Worm (Caenorhabditis elegans): ENCODE measurements around the gene C49H3.12.

Gene C49H3.12

DNA sequence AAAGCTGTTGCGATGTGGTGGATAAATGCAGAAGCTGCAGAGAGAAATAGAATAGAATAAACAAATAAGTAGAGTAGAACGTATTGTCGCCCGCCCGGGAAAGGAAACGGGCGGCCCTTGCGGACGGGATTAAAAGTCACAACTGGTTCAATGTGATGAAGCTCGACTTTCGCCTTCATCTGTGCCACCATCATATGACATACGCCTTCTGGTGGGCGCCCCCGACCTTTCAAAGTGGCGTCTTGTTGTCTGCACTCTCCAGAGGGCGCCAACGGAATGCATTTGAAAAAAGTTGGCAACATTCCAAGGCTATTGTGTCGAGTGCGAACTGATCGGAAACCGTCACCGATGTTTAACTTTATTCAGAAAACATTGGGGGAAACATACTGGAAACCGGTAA is 16.2 kb upstream of the C49H3.12 start:
- TF ChIP-seq B0261.1 (tag; optimal IDR thresholded peaks at IDR 0.05) (no peak), pbrm-1 (GFP tag; IDR thresholded peaks at IDR 0.05) (0 out of 2 replicates have a peak, but pooled peaks have one; percentile 19), nhr-179 (tag; optimal IDR thresholded peaks at IDR 0.05) (no peak), snpc-3.4 (tag; optimal IDR thresholded peaks at IDR 0.05) (peak; percentile 32), ztf-25 (GFP tag; IDR thresholded peaks at IDR 0.05) (0 out of 2 replicates have a peak, but pooled peaks have one; percentile 64), lin-40 (tag; optimal IDR thresholded peaks at IDR 0.05) (no peak), egl-18 (GFP tag; IDR thresholded peaks at IDR 0.05) (0 out of 2 replicates have a peak, but pooled peaks have one; percentile 11), F37B4.10 (GFP tag; IDR thresholded peaks at IDR 0.05) (no peak), madf-8 (GFP tag; conservative IDR thresholded peaks at IDR 0.05) (0 out of 2 replicates have a peak, but pooled peaks have one; percentile 18), athp-1 (tag; optimal IDR thresholded peaks at IDR 0.05) (peak; percentile 5)

DNA sequence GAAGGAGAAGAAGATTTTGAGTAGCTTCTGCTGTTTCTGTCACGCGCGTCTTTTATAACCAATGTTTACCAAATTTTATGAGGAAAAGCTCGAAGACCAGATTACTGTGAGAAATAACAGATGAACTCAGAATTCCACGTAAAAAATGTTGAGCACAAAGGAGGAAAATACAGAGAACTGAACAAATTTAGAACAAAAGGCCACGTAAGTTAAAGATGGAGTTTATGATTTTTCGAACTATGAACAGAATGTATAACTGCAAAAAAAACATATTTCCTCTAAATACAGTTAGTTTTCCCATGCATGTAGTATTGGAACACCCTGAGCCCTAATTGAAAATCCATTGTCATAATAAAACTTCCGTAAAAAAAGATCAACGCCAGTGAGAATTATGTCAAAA is 13.8 kb upstream of the C49H3.12 start, which contains the start of gene exc-9:
Gene exc-9 (minus strand): TSS at position 101 of the 400 bp plus-strand sequence.
- TF ChIP-seq zim-3 (tag; optimal IDR thresholded peaks at IDR 0.05) (no peak), Y95B8A.8 (GFP tag; IDR thresholded peaks at IDR 0.05) (no peak), hmg-1.2 (GFP tag; IDR thresholded peaks at IDR 0.05) (no peak), mes-4 (tag; optimal IDR thresholded peaks at IDR 0.05) (no peak)

DNA sequence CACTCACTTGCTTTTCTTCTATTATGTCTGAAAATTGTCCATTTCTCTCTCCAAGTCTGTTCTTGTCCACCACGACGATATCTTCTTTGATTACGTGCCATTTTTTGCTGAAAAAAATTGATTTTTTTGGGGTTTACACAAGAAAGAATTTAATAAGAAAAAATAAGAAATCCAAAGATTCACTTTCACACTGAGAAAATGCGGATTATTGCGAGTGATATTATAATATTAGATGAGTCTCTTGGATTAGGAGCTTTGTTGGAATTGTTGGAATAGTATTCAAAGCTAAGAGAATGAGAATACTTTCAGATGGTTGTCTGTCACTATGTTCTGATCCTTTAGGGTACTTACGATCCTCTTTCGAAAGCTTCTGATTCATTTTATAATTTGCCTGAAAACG is 11.7 kb upstream of the C49H3.12 start, which contains the start of gene F20D12.7:
Gene F20D12.7 (minus strand): TSS at position 101 of the 400 bp plus-strand sequence.
- TF ChIP-seq attf-5 (GFP tag; optimal IDR thresholded peaks at IDR 0.05) (no peak), lsy-27 (tag; optimal IDR thresholded peaks at IDR 0.05; ENCODE audit: borderline replicate concordance, insufficient read depth) (no peak), madf-6 (GFP tag; IDR thresholded peaks at IDR 0.05) (no peak), bed-2 (GFP tag; IDR thresholded peaks at IDR 0.05) (no peak), lin-54 (GFP tag; optimal IDR thresholded peaks at IDR 0.05) (no peak), sptf-2 (GFP tag; optimal IDR thresholded peaks at IDR 0.05) (no peak), lin-35 (GFP tag; optimal IDR thresholded peaks at IDR 0.05) (no peak), nfya-1 (tag; optimal IDR thresholded peaks at IDR 0.05; ENCODE audit: borderline replicate concordance, insufficient read depth) (no peak), B0336.3 (GFP tag; IDR thresholded peaks at IDR 0.05) (no peak), F57C9.4 (tag; optimal IDR thresholded peaks at IDR 0.05) (no peak), F22D6.2 (tag; optimal IDR thresholded peaks at IDR 0.05) (no peak), efl-1 (GFP tag; optimal IDR thresholded peaks at IDR 0.05) (no peak), egl-18 (GFP tag; IDR thresholded peaks at IDR 0.05) (no peak), ztf-25 (GFP tag; IDR thresholded peaks at IDR 0.05) (no peak)

DNA sequence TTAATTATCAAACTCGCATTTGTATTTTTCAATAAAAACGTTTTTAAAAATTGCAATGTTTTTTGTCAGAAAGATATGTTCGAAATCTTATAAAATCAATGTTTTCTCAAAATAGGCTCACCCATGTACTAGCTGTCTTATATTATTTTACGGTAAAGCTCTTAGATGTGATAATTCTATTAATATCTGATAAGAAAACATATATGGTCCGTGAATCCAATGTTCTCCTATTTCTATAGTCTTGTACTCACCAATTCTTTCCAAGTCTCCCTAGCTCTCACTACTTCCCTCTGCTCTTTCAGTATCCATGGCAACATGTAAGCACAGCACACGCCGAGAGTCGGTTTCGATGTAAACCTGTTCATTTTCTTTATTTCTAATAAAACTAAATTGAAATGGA is 6.6 kb upstream of the C49H3.12 start, which contains the start of gene bbs-2:
Gene bbs-2 (plus strand): TSS at position 301 of the 400 bp plus-strand sequence.
- TF ChIP-seq ceh-58 (GFP tag; IDR thresholded peaks at IDR 0.05) (no peak), mcd-1 (GFP tag; IDR thresholded peaks at IDR 0.05) (no peak), K12H6.12 (tag; optimal IDR thresholded peaks at IDR 0.05) (no peak), lsl-1 (GFP tag; optimal IDR thresholded peaks at IDR 0.05) (no peak), F57C9.4 (tag; optimal IDR thresholded peaks at IDR 0.05) (no peak), ekl-4 (GFP tag; IDR thresholded peaks at IDR 0.05) (no peak), repo-1 (tag; optimal IDR thresholded peaks at IDR 0.05) (no peak), lin-26 (GFP tag; IDR thresholded peaks at IDR 0.05) (no peak), B0035.1 (tag; optimal IDR thresholded peaks at IDR 0.05) (no peak), rpc-1 (optimal IDR thresholded peaks at IDR 0.05) (no peak), rpc-1 (tag; optimal IDR thresholded peaks at IDR 0.05) (no peak), Y53F4B.3 (GFP tag; IDR thresholded peaks at IDR 0.05) (no peak), ceh-79 (tag; optimal IDR thresholded peaks at IDR 0.05) (no peak), T26A5.8 (tag; optimal IDR thresholded peaks at IDR 0.05) (no peak), ccch-3 (GFP tag; optimal IDR thresholded peaks at IDR 0.05) (no peak), lag-1 (GFP tag; IDR thresholded peaks at IDR 0.05) (no peak), rec-8 (tag; optimal IDR thresholded peaks at IDR 0.05) (no peak), lir-1 (GFP tag; conservative IDR thresholded peaks at IDR 0.05) (no peak), hlh-26 (GFP tag; conservative IDR thresholded peaks at IDR 0.05) (no peak)
